Worm (Caenorhabditis elegans): Measurements from ENCODE around the gene C01G10.5.

DNA sequence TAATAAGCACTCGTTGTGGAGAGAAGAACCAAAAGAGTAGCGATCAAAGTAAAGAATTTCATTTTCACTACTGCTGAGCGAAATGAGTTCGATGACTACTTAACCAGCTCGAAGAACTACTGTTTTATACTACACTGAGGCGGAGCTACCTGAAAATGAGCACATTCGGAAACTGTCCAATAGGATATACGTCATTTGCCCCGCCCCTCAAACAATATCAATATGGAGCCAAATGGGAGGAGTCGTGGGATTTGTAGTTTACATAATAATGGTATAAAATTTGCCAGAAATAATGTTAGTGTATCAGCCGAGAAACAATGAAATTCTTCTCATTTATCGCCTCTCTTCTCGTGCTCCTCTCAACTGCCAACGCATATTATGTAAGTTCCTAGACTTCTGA, at the start of gene C01G10.5, which contains the start of gene C01G10.4:
- TF ChIP-seq ama-1 (optimal IDR thresholded peaks at IDR 0.05) (no peak), nhr-11 (tag; optimal IDR thresholded peaks at IDR 0.05) (no peak)

Data from whole organism, L4 larva.